Fruit fly (Drosophila melanogaster) whole organism, embryonic: ENCODE data around the gene zf30C.
A peak's percentile ranks its signal among the peaks of the same experiment; 100 is the strongest.

Source experiments
- Asciz ChIP-seq: fragments of 200-800 bp; sonication (Bioruptor generic); optimal IDR thresholded peaks from 2 replicates; lab custom pipeline; 2017; ENCODE audit warnings: missing biosample characterization, mild to moderate bottlenecking, missing genetic modification characterization, missing genetic modification reagents
- Bgb ChIP-seq: fragments of 200-800 bp; sonication (Bioruptor generic); IDR thresholded peaks from 2 replicates; pipeline ENCODE4 v1.3.6; 2022; ENCODE audit warnings: missing biosample characterization, missing genetic modification characterization; ENCODE audit not compliant: partially characterized antibody
- CG10543 ChIP-seq: fragments of 200-800 bp; sonication (Bioruptor generic); optimal IDR thresholded peaks from 3 replicates; lab custom pipeline; 2017; ENCODE audit warnings: missing biosample characterization, mild to moderate bottlenecking, missing genetic modification characterization, moderate library complexity
- CG11456 ChIP-seq: fragments of 200-800 bp; sonication (Bioruptor generic); IDR thresholded peaks from 3 replicates; pipeline ENCODE4 v1.3.6; 2022; ENCODE audit warnings: missing biosample characterization, missing genetic modification characterization
- CG12155 ChIP-seq: fragments of 200-800 bp; sonication (Bioruptor generic); optimal IDR thresholded peaks from 3 replicates; lab custom pipeline; 2016; ENCODE audit warnings: missing biosample characterization, missing genetic modification characterization
- CG12744 ChIP-seq: fragments of 200-800 bp; sonication (Bioruptor generic); optimal IDR thresholded peaks from 2 replicates; lab custom pipeline; 2016; ENCODE audit warnings: missing biosample characterization, missing genetic modification characterization
- CG14667 ChIP-seq: fragments of 200-800 bp; sonication (Bioruptor generic); IDR thresholded peaks from 2 replicates; pipeline ENCODE4 v1.3.6; 2022; ENCODE audit warnings: missing biosample characterization, missing genetic modification characterization
- CG14710 ChIP-seq: fragments of 200-800 bp; sonication (Bioruptor generic); optimal IDR thresholded peaks from 3 replicates; lab custom pipeline; 2019; ENCODE audit warnings: missing biosample characterization, mild to moderate bottlenecking, missing genetic modification characterization, moderate library complexity
- CG14965 ChIP-seq: fragments of 200-800 bp; sonication (Bioruptor generic); optimal IDR thresholded peaks from 2 replicates; lab custom pipeline; 2016; ENCODE audit warnings: missing biosample characterization, missing genetic modification characterization, borderline replicate concordance
- CG15514 ChIP-seq: fragments of 200-800 bp; sonication (Bioruptor generic); optimal IDR thresholded peaks from 3 replicates; lab custom pipeline; 2017; ENCODE audit warnings: missing biosample characterization, missing genetic modification characterization, mild to moderate bottlenecking, moderate library complexity, missing genetic modification reagents
- CG16815 ChIP-seq: fragments of 200-800 bp; sonication (Bioruptor generic); optimal IDR thresholded peaks from 3 replicates; lab custom pipeline; 2017; ENCODE audit warnings: missing biosample characterization, mild to moderate bottlenecking, missing genetic modification characterization
- CG17829 ChIP-seq: fragments of 200-800 bp; optimal IDR thresholded peaks from 2 replicates; lab custom pipeline; 2019; ENCODE audit warnings: missing biosample characterization, mild to moderate bottlenecking, missing genetic modification characterization, moderate library complexity
- CG17912 ChIP-seq: fragments of 200-800 bp; sonication (Bioruptor generic); optimal IDR thresholded peaks from 2 replicates; lab custom pipeline; 2018; ENCODE audit warnings: missing biosample characterization, mild to moderate bottlenecking, missing genetic modification characterization
- CG32532 ChIP-seq: fragments of 200-800 bp; sonication (Bioruptor generic); IDR thresholded peaks from 2 replicates; pipeline ENCODE4 v1.3.6; 2022; ENCODE audit warnings: missing biosample characterization, missing genetic modification characterization
- CG32772 ChIP-seq: fragments of 200-800 bp; sonication (Bioruptor generic); IDR thresholded peaks from 2 replicates; pipeline ENCODE4 v1.3.6; 2022; ENCODE audit warnings: missing biosample characterization, missing genetic modification characterization
- CG6272 ChIP-seq: fragments of 200-800 bp; sonication (Bioruptor generic); IDR thresholded peaks from 2 replicates; pipeline ENCODE4 v1.3.6; 2022; ENCODE audit warnings: missing biosample characterization, missing genetic modification characterization
- CG6683 ChIP-seq: fragments of 200-800 bp; sonication (Bioruptor generic); optimal IDR thresholded peaks from 2 replicates; lab custom pipeline; 2017; ENCODE audit warnings: missing biosample characterization, mild to moderate bottlenecking, missing genetic modification characterization, missing genetic modification reagents
- CG6791 ChIP-seq: fragments of 200-800 bp; sonication (Bioruptor generic); IDR thresholded peaks from 3 replicates; pipeline ENCODE4 v1.3.6; 2022; ENCODE audit warnings: missing biosample characterization, missing genetic modification characterization; ENCODE audit not compliant: partially characterized antibody
- CG8388 ChIP-seq: fragments of 200-800 bp; sonication (Bioruptor generic); optimal IDR thresholded peaks from 2 replicates; lab custom pipeline; 2019; ENCODE audit warnings: missing biosample characterization, mild to moderate bottlenecking, missing genetic modification characterization, moderate library complexity
- CG9817 ChIP-seq: fragments of 200-800 bp; sonication (Bioruptor generic); optimal IDR thresholded peaks from 2 replicates; lab custom pipeline; 2018; ENCODE audit warnings: missing biosample characterization, mild to moderate bottlenecking, missing genetic modification characterization, moderate library complexity
- Camta ChIP-seq: fragments of 200-800 bp; sonication (Bioruptor generic); optimal IDR thresholded peaks from 2 replicates; lab custom pipeline; 2016; ENCODE audit warnings: missing biosample characterization, missing genetic modification characterization
- Dad ChIP-seq: fragments of 200-800 bp; sonication (Bioruptor generic); optimal IDR thresholded peaks from 3 replicates; lab custom pipeline; 2016; ENCODE audit warnings: missing biosample characterization, missing genetic modification characterization
- Deaf1 ChIP-seq: fragments of 200-800 bp; optimal IDR thresholded peaks from 3 replicates; lab custom pipeline; 2019; ENCODE audit warnings: missing biosample characterization, mild to moderate bottlenecking, missing genetic modification characterization, moderate library complexity
- Dll ChIP-seq: fragments of 200-800 bp; sonication (Bioruptor generic); IDR thresholded peaks from 4 replicates; pipeline ENCODE4 v1.3.6; 2022; ENCODE audit warnings: missing biosample characterization, missing genetic modification characterization; ENCODE audit not compliant: partially characterized antibody
- Lhr ChIP-seq: fragments of 200-800 bp; sonication (Bioruptor generic); optimal IDR thresholded peaks from 3 replicates; lab custom pipeline; 2017; ENCODE audit warnings: mild to moderate bottlenecking, missing biosample characterization, missing genetic modification reagents, missing genetic modification characterization
- MBD-R2 ChIP-seq: fragments of 200-800 bp; sonication (Bioruptor generic); IDR thresholded peaks from 2 replicates; pipeline ENCODE4 v1.3.6; 2022; ENCODE audit warnings: missing biosample characterization, missing genetic modification characterization
- MTF-1 ChIP-seq: fragments of 200-800 bp; sonication (Bioruptor generic); optimal IDR thresholded peaks from 2 replicates; lab custom pipeline; 2018; ENCODE audit warnings: missing biosample characterization, mild to moderate bottlenecking, missing genetic modification characterization, borderline replicate concordance
- Max ChIP-seq: fragments of 200-800 bp; sonication (Bioruptor generic); optimal IDR thresholded peaks from 2 replicates; lab custom pipeline; 2016; ENCODE audit warnings: missing biosample characterization, mild to moderate bottlenecking, missing genetic modification characterization
- Nf-YC ChIP-seq: fragments of 200-800 bp; optimal IDR thresholded peaks from 3 replicates; lab custom pipeline; 2019; ENCODE audit warnings: missing biosample characterization, mild to moderate bottlenecking, missing genetic modification characterization, moderate library complexity
- Oaz ChIP-seq: fragments of 200-800 bp; sonication (Bioruptor generic); IDR thresholded peaks from 2 replicates; pipeline ENCODE4 v1.3.6; 2022; ENCODE audit warnings: missing biosample characterization, missing genetic modification characterization
- Sin3A ChIP-seq: fragments of >200 bp; optimal IDR thresholded peaks from 2 replicates; lab custom pipeline; 2018
- TFAM ChIP-seq: fragments of 200-800 bp; sonication (Bioruptor generic); optimal IDR thresholded peaks from 2 replicates; lab custom pipeline; 2017; ENCODE audit warnings: missing biosample characterization, missing genetic modification characterization, inconsistent platforms
- cg ChIP-seq: fragments of 200-800 bp; sonication (Bioruptor generic); optimal IDR thresholded peaks from 3 replicates; lab custom pipeline; 2019; ENCODE audit warnings: missing biosample characterization, mild to moderate bottlenecking, missing genetic modification characterization, moderate library complexity
- chn ChIP-seq: fragments of 200-800 bp; sonication (Bioruptor generic); optimal IDR thresholded peaks from 2 replicates; lab custom pipeline; 2016; ENCODE audit warnings: missing biosample characterization, missing genetic modification characterization
- dan ChIP-seq: fragments of 200-800 bp; sonication (Bioruptor generic); IDR thresholded peaks from 2 replicates; pipeline ENCODE4 v1.3.6; 2022; ENCODE audit warnings: missing biosample characterization, missing genetic modification characterization
- dm ChIP-seq: fragments of 200-800 bp; sonication (Bioruptor generic); optimal IDR thresholded peaks from 3 replicates; lab custom pipeline; 2016; ENCODE audit warnings: missing biosample characterization, missing genetic modification characterization
- en ChIP-seq: fragments of 200-800 bp; sonication (Bioruptor generic); optimal IDR thresholded peaks from 2 replicates; lab custom pipeline; 2016; ENCODE audit warnings: missing biosample characterization, missing genetic modification characterization
- gfzf ChIP-seq: fragments of 200-800 bp; sonication (Bioruptor generic); optimal IDR thresholded peaks from 2 replicates; lab custom pipeline; 2016; ENCODE audit warnings: missing biosample characterization, mild to moderate bottlenecking, missing genetic modification characterization, moderate library complexity
- gt ChIP-seq: fragments of 200-800 bp; sonication (Bioruptor generic); IDR thresholded peaks from 2 replicates; pipeline ENCODE4 v1.3.6; 2022; ENCODE audit warnings: missing biosample characterization, missing genetic modification characterization
- jing ChIP-seq: fragments of 200-800 bp; sonication (Bioruptor generic); optimal IDR thresholded peaks from 2 replicates; lab custom pipeline; 2018; ENCODE audit warnings: missing biosample characterization, mild to moderate bottlenecking, missing genetic modification characterization
- klu ChIP-seq: fragments of 200-800 bp; sonication (Bioruptor generic); IDR thresholded peaks from 2 replicates; pipeline ENCODE4 v1.3.6; 2022; ENCODE audit warnings: missing biosample characterization, missing genetic modification characterization
- luna ChIP-seq: fragments of 200-800 bp; sonication (Bioruptor generic); optimal IDR thresholded peaks from 2 replicates; lab custom pipeline; 2016; ENCODE audit warnings: missing biosample characterization, missing genetic modification characterization
- pnt ChIP-seq: fragments of 200-800 bp; sonication (Bioruptor generic); optimal IDR thresholded peaks from 3 replicates; lab custom pipeline; 2016; ENCODE audit warnings: missing biosample characterization, missing genetic modification characterization
- sc ChIP-seq, 3 experiments: fragments of >200 bp in 2 of 3; fragments of 200-800 bp in 1 of 3; sonication (Bioruptor generic) in 1 of 3; optimal IDR thresholded peaks; 2 replicates in 2 of 3; 3 replicates in 1 of 3; lab custom pipeline; 2017; ENCODE audit warnings: mild to moderate bottlenecking in 1 of 3, missing biosample characterization in 1 of 3, missing genetic modification characterization in 1 of 3, missing genetic modification reagents in 1 of 3
- sr ChIP-seq: fragments of 200-800 bp; sonication (Bioruptor generic); IDR thresholded peaks from 3 replicates; pipeline ENCODE4 v1.3.6; 2022; ENCODE audit warnings: missing biosample characterization, missing genetic modification characterization
- unc-4 ChIP-seq: fragments of 200-800 bp; sonication (Bioruptor generic); IDR thresholded peaks from 2 replicates; pipeline ENCODE4 v1.3.6; 2022; ENCODE audit warnings: missing biosample characterization, missing genetic modification characterization; ENCODE audit not compliant: partially characterized antibody
- vfl ChIP-seq: fragments of 200-800 bp; sonication (Bioruptor generic); optimal IDR thresholded peaks from 2 replicates; lab custom pipeline; 2016; ENCODE audit warnings: missing biosample characterization, missing genetic modification characterization
- vnd ChIP-seq: fragments of 200-800 bp; sonication (Bioruptor generic); IDR thresholded peaks from 3 replicates; pipeline ENCODE4 v1.3.6; 2022; ENCODE audit warnings: missing biosample characterization, missing genetic modification characterization; ENCODE audit not compliant: partially characterized antibody
- wor ChIP-seq: fragments of 200-800 bp; sonication (Bioruptor generic); IDR thresholded peaks from 2 replicates; pipeline ENCODE4 v1.3.6; 2022; ENCODE audit warnings: missing biosample characterization, missing genetic modification characterization
- zen ChIP-seq: fragments of 200-800 bp; sonication (Bioruptor generic); optimal IDR thresholded peaks from 3 replicates; lab custom pipeline; 2018; ENCODE audit warnings: missing biosample characterization, mild to moderate bottlenecking, missing genetic modification characterization, moderate library complexity

The zf30C gene

dm6 chr2L:9790535-9790992 is 32.4 kb downstream of the zf30C start, which contains the start of gene CG4036 (continued):
- TF ChIP-seq CG9817 (tag; lab: Kevin White, UChicago) (no peak), Bgb (GFP tag; lab: Robert Waterston, UW) (peak; percentile 74), vnd (GFP tag; lab: Robert Waterston, UW) (no peak), gfzf (GFP tag; lab: Kevin White, UChicago) (peak; percentile 95), MTF-1 (GFP tag; lab: Kevin White, UChicago) (no peak), CG16815 (GFP tag; lab: Kevin White, UChicago) (no peak), Asciz (GFP tag; lab: Kevin White, UChicago) (no peak), CG6791 (peak; percentile 16; the same call in 1 of the 3 replicates), CG6683 (no peak), sr (GFP tag; lab: Robert Waterston, UW) (no peak), CG15514 (peak; percentile 40), CG17912 (GFP tag; lab: Kevin White, UChicago) (no peak), Dll (GFP tag; lab: Robert Waterston, UW) (peak; percentile 25; the same call in 1 of the 4 replicates), klu (GFP tag; lab: Robert Waterston, UW) (no peak), Camta (GFP tag; lab: Kevin White, UChicago) (no peak), luna (GFP tag; lab: Kevin White, UChicago) (no peak), Deaf1 (tag; lab: Kevin White, UChicago) (no peak), en (no peak), zen (tag; lab: Kevin White, UChicago) (peak; percentile 60), pnt (GFP tag; lab: Kevin White, UChicago) (no peak), CG10543 (GFP tag; lab: Kevin White, UChicago) (no peak), CG14667 (GFP tag; lab: Robert Waterston, UW) (no peak), chn (no peak), unc-4 (GFP tag; lab: Robert Waterston, UW) (0 out of 2 replicates have a peak, but pooled peaks have one; percentile 37), CG14710 (peak; percentile 24), gt (no peak), MBD-R2 (GFP tag; lab: Robert Waterston, UW) (peak; percentile 78; the same call in 1 of the 2 replicates), Lhr (GFP tag; lab: Kevin White, UChicago) (peak; percentile 85), CG12744 (GFP tag; lab: Kevin White, UChicago) (no peak), Sin3A (lab: Kevin White, UChicago) (peak; percentile 59), jing (GFP tag; lab: Kevin White, UChicago) (no peak), CG8388 (GFP tag; lab: Kevin White, UChicago) (no peak), CG11456 (GFP tag; lab: Robert Waterston, UW) (no peak), dm (peak; percentile 75), CG12155 (GFP tag; lab: Kevin White, UChicago) (no peak), Oaz (GFP tag; lab: Robert Waterston, UW) (no peak), CG17829 (tag; lab: Kevin White, UChicago) (peak; percentile 40), CG32532 (GFP tag; lab: Robert Waterston, UW) (no peak), CG32772 (GFP tag; lab: Robert Waterston, UW) (no peak), Dad (no peak), sc (optimal IDR thresholded peaks at IDR 0.05; lab: Kevin White, UChicago) (no peak), sc (GFP tag; optimal IDR thresholded peaks at IDR 0.05; lab: Kevin White, UChicago) (no peak), Nf-YC (tag; lab: Kevin White, UChicago) (no peak), CG6272 (no peak), cg (GFP tag; lab: Kevin White, UChicago) (no peak), TFAM (GFP tag; lab: Kevin White, UChicago) (no peak), Max (GFP tag; lab: Kevin White, UChicago) (peak; percentile 10), CG14965 (no peak), wor (GFP tag; lab: Robert Waterston, UW) (no peak), dan (no peak), vfl (no peak)
